Fruit fly (Drosophila melanogaster) whole organism, adult: ENCODE results near the gene mus301.

Source experiments
- CG7101 ChIP-seq: fragments of 200-800 bp; sonication (Bioruptor generic); optimal IDR thresholded peaks from 2 replicates; lab custom pipeline; 2018; ENCODE audit warnings: missing biosample characterization, mild to moderate bottlenecking, missing genetic modification characterization, moderate library complexity
- Hr96 ChIP-seq: fragments of 200-800 bp; sonication (Bioruptor generic); optimal IDR thresholded peaks from 2 replicates; lab custom pipeline; 2016; ENCODE audit warnings: missing biosample characterization, missing genetic modification characterization
- bab1 ChIP-seq: fragments of 200-800 bp; sonication (Bioruptor generic); optimal IDR thresholded peaks from 3 replicates; lab custom pipeline; 2019; ENCODE audit warnings: missing biosample characterization, mild to moderate bottlenecking, missing genetic modification characterization, moderate library complexity
- kay ChIP-seq: fragments of 200-800 bp; sonication (Bioruptor generic); peaks from one replicate; lab custom pipeline; 2016; ENCODE audit warnings: missing biosample characterization, missing genetic modification characterization, borderline replicate concordance

DNA sequence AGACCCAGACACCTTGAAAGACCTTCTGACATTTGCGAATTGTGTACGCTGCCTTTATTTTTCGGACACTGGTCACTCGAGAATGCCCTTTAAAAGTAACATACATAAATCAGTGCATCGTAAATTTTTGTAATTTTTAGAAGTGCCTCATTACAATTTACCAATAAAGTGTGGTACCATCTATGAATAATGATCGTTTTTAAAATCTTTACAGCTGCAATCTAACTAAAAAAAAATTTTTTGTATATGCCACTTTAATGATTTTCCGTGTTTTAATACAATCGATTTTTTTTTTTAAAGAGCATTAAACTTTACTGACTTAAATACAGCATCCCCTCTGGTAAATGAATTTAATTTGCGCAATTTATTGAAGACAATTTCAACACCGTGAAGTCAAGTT lies 19.5 kb downstream of the mus301 start:
- no peak for TF ChIP-seq Hr96 (GFP tag; lab: Kevin White, UChicago)
- TF ChIP-seq kay (GFP tag; lab: Kevin White, UChicago) = no peak
- no peak for TF ChIP-seq CG7101 (tag; lab: Kevin White, UChicago)
- no peak for TF ChIP-seq bab1 (GFP tag; lab: Kevin White, UChicago)
